Worm (Caenorhabditis elegans) whole organism, L2 larva: ENCODE results near the gene kin-19.

Experiments
- C34F6.9 ChIP-seq: fragments of 150-350 bp; optimal IDR thresholded peaks from 2 replicates; lab custom pipeline; 2014; ENCODE audit warnings: missing biosample characterization, missing genetic modification characterization
- dmd-4 ChIP-seq: sonication (generic microtip); optimal IDR thresholded peaks from 2 replicates; lab custom pipeline; 2017; ENCODE audit warnings: missing biosample characterization, missing genetic modification characterization
- mdl-1 ChIP-seq, 2 experiments: fragments of 150-350 bp in 1 of 2; sonication (generic microtip) in 1 of 2; optimal IDR thresholded peaks; 2 replicates each; lab custom pipeline; 2017; ENCODE audit warnings: missing biosample characterization in 2 of 2, missing genetic modification characterization in 2 of 2
- nhr-10 ChIP-seq: sonication (generic microtip); optimal IDR thresholded peaks from 2 replicates; lab custom pipeline; 2017; ENCODE audit warnings: missing biosample characterization, missing genetic modification characterization
- sem-4 ChIP-seq: fragments of 150-350 bp; optimal IDR thresholded peaks from 2 replicates; lab custom pipeline; 2014; ENCODE audit warnings: missing biosample characterization, missing genetic modification reagents, missing genetic modification characterization

ce11 chrIII:4119736-4120135 lies 33.3 kb upstream of the kin-19 start:
- no peak for TF ChIP-seq nhr-10
- TF ChIP-seq C34F6.9 (tag; lab: Kevin White, UChicago) = no peak
- no peak for TF ChIP-seq mdl-1 (tag; optimal IDR thresholded peaks at IDR 0.05; lab: Kevin White, UChicago)
- no peak for TF ChIP-seq dmd-4 (tag; lab: Kevin White, UChicago)
- TF ChIP-seq sem-4 = no peak
